Fruit fly (Drosophila melanogaster) whole organism, embryonic: ENCODE measurements around the gene Cda5.
A peak's percentile ranks its signal among the peaks of the same experiment; 100 is the strongest.

Experiments used
- Atf3 ChIP-seq: fragments of 200-800 bp; sonication (Bioruptor generic); optimal IDR thresholded peaks from 3 replicates; lab custom pipeline; 2016; ENCODE audit warnings: missing biosample characterization, missing genetic modification characterization
- CG10543 ChIP-seq: fragments of 200-800 bp; sonication (Bioruptor generic); optimal IDR thresholded peaks from 3 replicates; lab custom pipeline; 2017; ENCODE audit warnings: missing biosample characterization, mild to moderate bottlenecking, missing genetic modification characterization, moderate library complexity
- CG13123 ChIP-seq: fragments of 200-800 bp; sonication (Bioruptor generic); optimal IDR thresholded peaks from 2 replicates; lab custom pipeline; 2016; ENCODE audit warnings: missing biosample characterization, missing genetic modification characterization
- CG15011 ChIP-seq: fragments of 200-800 bp; sonication (Bioruptor generic); optimal IDR thresholded peaks from 3 replicates; lab custom pipeline; 2018; ENCODE audit warnings: missing biosample characterization, mild to moderate bottlenecking, missing genetic modification characterization
- CG16779 ChIP-seq: fragments of 200-800 bp; sonication (Bioruptor generic); IDR thresholded peaks from 2 replicates; pipeline ENCODE4 v1.3.6; 2022; ENCODE audit warnings: missing biosample characterization, missing genetic modification characterization
- CG17568 ChIP-seq: fragments of 200-800 bp; sonication (Bioruptor generic); optimal IDR thresholded peaks from 2 replicates; lab custom pipeline; 2018; ENCODE audit warnings: missing biosample characterization, mild to moderate bottlenecking, missing genetic modification characterization, moderate library complexity
- CG18011 ChIP-seq: fragments of 200-800 bp; sonication (Bioruptor generic); optimal IDR thresholded peaks from 2 replicates; lab custom pipeline; 2017; ENCODE audit warnings: missing biosample characterization, missing genetic modification characterization, mild to moderate bottlenecking, moderate library complexity, missing genotype
- CG31388 ChIP-seq: fragments of 200-800 bp; sonication (Bioruptor generic); optimal IDR thresholded peaks from 2 replicates; lab custom pipeline; 2016; ENCODE audit warnings: missing biosample characterization, missing genetic modification characterization
- CG4707 ChIP-seq: fragments of 200-800 bp; sonication (Bioruptor generic); optimal IDR thresholded peaks from 2 replicates; lab custom pipeline; 2018; ENCODE audit warnings: missing biosample characterization, mild to moderate bottlenecking, missing genetic modification characterization, moderate library complexity
- CG6791 ChIP-seq: fragments of 200-800 bp; sonication (Bioruptor generic); IDR thresholded peaks from 3 replicates; pipeline ENCODE4 v1.3.6; 2022; ENCODE audit warnings: missing biosample characterization, missing genetic modification characterization; ENCODE audit not compliant: partially characterized antibody
- CkIIα-i1 ChIP-seq: fragments of 200-800 bp; sonication (Bioruptor generic); IDR thresholded peaks from 2 replicates; pipeline ENCODE4 v1.3.6; 2022; ENCODE audit warnings: missing biosample characterization, missing genetic modification characterization
- Dad ChIP-seq: fragments of 200-800 bp; sonication (Bioruptor generic); optimal IDR thresholded peaks from 3 replicates; lab custom pipeline; 2016; ENCODE audit warnings: missing biosample characterization, missing genetic modification characterization
- Dref ChIP-seq: fragments of 200-800 bp; sonication (Bioruptor generic); IDR thresholded peaks from 2 replicates; pipeline ENCODE4 v1.3.6; 2022; ENCODE audit warnings: missing biosample characterization, missing genetic modification characterization
- Hsf ChIP-seq: fragments of 200-800 bp; sonication (Bioruptor generic); optimal IDR thresholded peaks from 3 replicates; lab custom pipeline; 2016; ENCODE audit warnings: missing biosample characterization, missing genetic modification characterization
- Med ChIP-seq: fragments of 200-800 bp; sonication (Bioruptor generic); peaks from one replicate; lab custom pipeline; 2016; ENCODE audit warnings: missing biosample characterization, missing genetic modification characterization, mild to moderate bottlenecking, inconsistent platforms, moderate library complexity
- Meics ChIP-seq: fragments of 200-800 bp; sonication (Bioruptor generic); optimal IDR thresholded peaks from 2 replicates; lab custom pipeline; 2017; ENCODE audit warnings: missing biosample characterization, mild to moderate bottlenecking, missing genetic modification characterization
- Ravus ChIP-seq: fragments of 200-800 bp; sonication (Bioruptor generic); IDR thresholded peaks from 2 replicates; pipeline ENCODE4 v1.3.6; 2022; ENCODE audit warnings: missing biosample characterization, missing genetic modification characterization
- Rx ChIP-seq: fragments of 200-800 bp; sonication (Bioruptor generic); IDR thresholded peaks from 2 replicates; pipeline ENCODE4 v1.3.6; 2022; ENCODE audit warnings: missing biosample characterization, missing genetic modification characterization
- Stat92E ChIP-seq, 3 experiments: fragments of >200 bp in 2 of 3; fragments of 200-800 bp in 1 of 3; sonication (Bioruptor generic) in 1 of 3; optimal IDR thresholded peaks; 2 replicates each; lab custom pipeline; 2017 to 2019; ENCODE audit warnings: missing biosample characterization in 3 of 3, missing genetic modification characterization in 3 of 3, mild to moderate bottlenecking in 1 of 3, moderate library complexity in 1 of 3
- Taf1 ChIP-seq: fragments of 200-800 bp; sonication (Bioruptor generic); IDR thresholded peaks from 2 replicates; pipeline ENCODE4 v1.3.6; 2022; ENCODE audit warnings: missing biosample characterization, missing genetic modification characterization
- Usf ChIP-seq: fragments of 200-800 bp; sonication (Bioruptor generic); optimal IDR thresholded peaks from 2 replicates; lab custom pipeline; 2017; ENCODE audit warnings: missing genotype, missing biosample characterization, missing genetic modification characterization
- aop ChIP-seq: fragments of 200-800 bp; sonication (Bioruptor generic); IDR thresholded peaks from 2 replicates; pipeline ENCODE4 v1.3.6; 2022; ENCODE audit warnings: missing biosample characterization, missing genetic modification characterization
- cas ChIP-seq: fragments of 200-800 bp; sonication (Bioruptor generic); IDR thresholded peaks from 2 replicates; pipeline ENCODE4 v1.3.6; 2022; ENCODE audit warnings: missing biosample characterization, missing genetic modification characterization
- chm ChIP-seq: fragments of 200-800 bp; sonication (Bioruptor generic); IDR thresholded peaks from 2 replicates; pipeline ENCODE4 v1.3.6; 2022; ENCODE audit warnings: missing biosample characterization, missing genetic modification characterization
- chn ChIP-seq: fragments of 200-800 bp; sonication (Bioruptor generic); optimal IDR thresholded peaks from 2 replicates; lab custom pipeline; 2016; ENCODE audit warnings: missing biosample characterization, missing genetic modification characterization
- crp ChIP-seq, 2 experiments: fragments of 200-800 bp; sonication (Bioruptor generic); optimal IDR thresholded peaks; 2 replicates in 1 of 2; 3 replicates in 1 of 2; lab custom pipeline; 2017; ENCODE audit warnings: missing biosample characterization in 2 of 2, missing genetic modification characterization in 2 of 2, mild to moderate bottlenecking in 1 of 2, moderate library complexity in 1 of 2
- cwo ChIP-seq: fragments of 200-800 bp; sonication (Bioruptor generic); optimal IDR thresholded peaks from 3 replicates; lab custom pipeline; 2017; ENCODE audit warnings: missing biosample characterization, missing genetic modification characterization, mild to moderate bottlenecking, moderate library complexity, missing genetic modification reagents
- dimm ChIP-seq: fragments of 200-800 bp; sonication (Bioruptor generic); IDR thresholded peaks from 2 replicates; pipeline ENCODE4 v1.3.6; 2022; ENCODE audit warnings: missing biosample characterization, missing genetic modification characterization
- ems ChIP-seq: fragments of 200-800 bp; sonication (Bioruptor generic); optimal IDR thresholded peaks from 3 replicates; lab custom pipeline; 2016; ENCODE audit warnings: missing biosample characterization, missing genetic modification characterization
- exex ChIP-seq: fragments of 200-800 bp; sonication (Bioruptor generic); optimal IDR thresholded peaks from 4 replicates; lab custom pipeline; 2018; ENCODE audit warnings: missing biosample characterization, mild to moderate bottlenecking, missing genetic modification characterization, moderate library complexity
- fu2 ChIP-seq: fragments of 200-800 bp; sonication (Bioruptor generic); optimal IDR thresholded peaks from 2 replicates; lab custom pipeline; 2016; ENCODE audit warnings: missing biosample characterization, missing genetic modification characterization
- gfzf ChIP-seq: fragments of 200-800 bp; sonication (Bioruptor generic); optimal IDR thresholded peaks from 2 replicates; lab custom pipeline; 2016; ENCODE audit warnings: missing biosample characterization, mild to moderate bottlenecking, missing genetic modification characterization, moderate library complexity
- gsb-n ChIP-seq: fragments of 200-800 bp; sonication (Bioruptor generic); optimal IDR thresholded peaks from 3 replicates; lab custom pipeline; 2018; ENCODE audit warnings: missing biosample characterization, mild to moderate bottlenecking, missing genetic modification characterization
- hbn ChIP-seq: fragments of 200-800 bp; sonication (Bioruptor generic); IDR thresholded peaks from 2 replicates; pipeline ENCODE4 v1.3.6; 2022; ENCODE audit warnings: missing biosample characterization, missing genetic modification characterization; ENCODE audit not compliant: partially characterized antibody
- insv ChIP-seq, 2 experiments: fragments of 200-800 bp; sonication (Bioruptor generic); optimal IDR thresholded peaks; 3 replicates each; lab custom pipeline; 2016 to 2018; ENCODE audit warnings: missing biosample characterization in 2 of 2, missing genetic modification characterization in 2 of 2
- inv ChIP-seq: fragments of 200-800 bp; sonication (Bioruptor generic); IDR thresholded peaks from 2 replicates; pipeline ENCODE4 v1.3.6; 2022; ENCODE audit warnings: missing biosample characterization, missing genetic modification characterization; ENCODE audit not compliant: partially characterized antibody
- ken ChIP-seq: fragments of 200-800 bp; sonication (Bioruptor generic); IDR thresholded peaks from 3 replicates; pipeline ENCODE4 v1.3.6; 2022; ENCODE audit warnings: missing biosample characterization, missing genetic modification characterization
- lilli ChIP-seq: fragments of 200-800 bp; sonication (Bioruptor generic); optimal IDR thresholded peaks from 3 replicates; lab custom pipeline; 2016; ENCODE audit warnings: missing biosample characterization, missing genetic modification characterization
- p53 ChIP-seq: fragments of 200-800 bp; sonication (Bioruptor generic); optimal IDR thresholded peaks from 2 replicates; lab custom pipeline; 2016; ENCODE audit warnings: missing biosample characterization, missing genetic modification characterization
- pan ChIP-seq, 4 experiments: fragments of >200 bp in 3 of 4; fragments of 200-800 bp in 1 of 4; sonication (Bioruptor generic) in 1 of 4; optimal IDR thresholded peaks in 3 of 4; IDR thresholded peaks in 1 of 4; 2 replicates each; pipeline versions ENCODE4 v1.3.6 to Lab custom; 2017 to 2022; ENCODE audit warnings: missing biosample characterization in 2 of 4, missing genetic modification characterization in 2 of 4, mixed read lengths in 1 of 4
- pb ChIP-seq: fragments of 200-800 bp; sonication (Bioruptor generic); optimal IDR thresholded peaks from 3 replicates; lab custom pipeline; 2016; ENCODE audit warnings: missing biosample characterization, missing genetic modification characterization
- prd ChIP-seq, 3 experiments: fragments of >200 bp in 2 of 3; fragments of 200-800 bp in 1 of 3; sonication (Bioruptor generic) in 1 of 3; optimal IDR thresholded peaks in 2 of 3; IDR thresholded peaks in 1 of 3; 2 replicates in 2 of 3; 3 replicates in 1 of 3; pipeline versions ENCODE4 v1.3.6 to Lab custom; 2017 to 2022; ENCODE audit warnings: missing biosample characterization in 1 of 3, missing genetic modification characterization in 1 of 3
- pzg ChIP-seq: fragments of 200-800 bp; sonication (Bioruptor generic); optimal IDR thresholded peaks from 3 replicates; lab custom pipeline; 2018; ENCODE audit warnings: missing biosample characterization, mild to moderate bottlenecking, missing genetic modification characterization, moderate library complexity
- run ChIP-seq: fragments of 200-800 bp; sonication (Bioruptor generic); optimal IDR thresholded peaks from 3 replicates; lab custom pipeline; 2018; ENCODE audit warnings: missing biosample characterization, mild to moderate bottlenecking, missing genetic modification characterization
- sens-2 ChIP-seq: fragments of 200-800 bp; sonication (Bioruptor generic); IDR thresholded peaks from 2 replicates; pipeline ENCODE4 v1.3.6; 2022; ENCODE audit warnings: missing biosample characterization, missing genetic modification characterization
- sna ChIP-seq: fragments of 200-800 bp; sonication (Bioruptor generic); IDR thresholded peaks from 2 replicates; pipeline ENCODE4 v1.3.6; 2022; ENCODE audit warnings: missing biosample characterization, missing genetic modification characterization; ENCODE audit not compliant: partially characterized antibody
- sqz ChIP-seq: fragments of 200-800 bp; sonication (Bioruptor generic); optimal IDR thresholded peaks from 3 replicates; lab custom pipeline; 2018; ENCODE audit warnings: missing biosample characterization, mild to moderate bottlenecking, missing genetic modification characterization
- stc ChIP-seq: fragments of 200-800 bp; sonication (Bioruptor generic); IDR thresholded peaks from 2 replicates; pipeline ENCODE4 v1.3.6; 2022; ENCODE audit warnings: missing biosample characterization, missing genetic modification characterization
- vnd ChIP-seq: fragments of 200-800 bp; sonication (Bioruptor generic); IDR thresholded peaks from 3 replicates; pipeline ENCODE4 v1.3.6; 2022; ENCODE audit warnings: missing biosample characterization, missing genetic modification characterization; ENCODE audit not compliant: partially characterized antibody
- zf30C ChIP-seq: fragments of 200-800 bp; sonication (Bioruptor generic); optimal IDR thresholded peaks from 3 replicates; lab custom pipeline; 2018; ENCODE audit warnings: missing biosample characterization, mild to moderate bottlenecking, missing genetic modification characterization

Cda5 gene

dm6 chr2L:114429-114828 lies 49.2 kb upstream of the Cda5 start, which contains the start of gene ND-15 (continued):
- TF ChIP-seq Dad (no peak), inv (GFP tag; lab: Robert Waterston, UW) (peak; percentile 78), Hsf (GFP tag; lab: Kevin White, UChicago) (no peak), CG15011 (no peak), CG16779 (GFP tag; lab: Robert Waterston, UW) (no peak), Taf1 (GFP tag; lab: Robert Waterston, UW) (no peak), cwo (no peak), p53 (GFP tag; lab: Kevin White, UChicago) (no peak), lilli (GFP tag; lab: Kevin White, UChicago) (no peak), sqz (GFP tag; lab: Kevin White, UChicago) (no peak), Med (peak; percentile 74), stc (GFP tag; lab: Robert Waterston, UW) (no peak), CG31388 (GFP tag; lab: Kevin White, UChicago) (no peak), run (tag; lab: Kevin White, UChicago) (no peak), ken (GFP tag; lab: Robert Waterston, UW) (no peak), CkIIα-i1 (GFP tag; lab: Robert Waterston, UW) (no peak), CG13123 (no peak), Ravus (GFP tag; lab: Robert Waterston, UW) (no peak), Dref (GFP tag; lab: Robert Waterston, UW) (peak; percentile 86), Atf3 (GFP tag; lab: Kevin White, UChicago) (no peak), pb (GFP tag; lab: Kevin White, UChicago) (no peak), CG18011 (GFP tag; lab: Kevin White, UChicago) (no peak), pzg (GFP tag; lab: Kevin White, UChicago) (peak; percentile 72), zf30C (no peak), prd (optimal IDR thresholded peaks at IDR 0.05; lab: Kevin White, UChicago) (no peak), prd (GFP tag; IDR thresholded peaks at IDR 0.05; lab: Robert Waterston, UW) (no peak), cas (GFP tag; lab: Robert Waterston, UW) (no peak), Stat92E (GFP tag; optimal IDR thresholded peaks at IDR 0.05; lab: Kevin White, UChicago) (no peak), insv (GFP tag; optimal IDR thresholded peaks at IDR 0.05; lab: Kevin White, UChicago) (no peak), exex (tag; lab: Kevin White, UChicago) (peak; percentile 25), aop (no peak), gsb-n (tag; lab: Kevin White, UChicago) (no peak), sens-2 (no peak), fu2 (GFP tag; lab: Kevin White, UChicago) (no peak), sna (peak; percentile 67; the same call in 1 of the 2 replicates), vnd (GFP tag; lab: Robert Waterston, UW) (peak; percentile 66), CG4707 (GFP tag; lab: Kevin White, UChicago) (no peak), hbn (peak; percentile 58), Usf (GFP tag; lab: Kevin White, UChicago) (no peak), CG10543 (GFP tag; lab: Kevin White, UChicago) (no peak), chn (GFP tag; lab: Kevin White, UChicago) (no peak), pan (optimal IDR thresholded peaks at IDR 0.05; lab: Kevin White, UChicago) (no peak), pan (GFP tag; optimal IDR thresholded peaks at IDR 0.05 in 1 of 2, IDR thresholded peaks at IDR 0.05 in 1 of 2) (no peak), crp (GFP tag; optimal IDR thresholded peaks at IDR 0.05; lab: Kevin White, UChicago) (no peak), CG17568 (GFP tag; lab: Kevin White, UChicago) (no peak), ems (GFP tag; lab: Kevin White, UChicago) (no peak), Meics (GFP tag; lab: Kevin White, UChicago) (no peak), CG6791 (GFP tag; lab: Robert Waterston, UW) (0 out of 3 replicates have a peak, but pooled peaks have one; percentile 50), Rx (no peak), dimm (GFP tag; lab: Robert Waterston, UW) (no peak), chm (no peak), gfzf (GFP tag; lab: Kevin White, UChicago) (peak; percentile 32)
